In genomic region chrII:13278716-13279115, ce11 we compare ENCODE assay signal across 3 worm cellular contexts.
TF ChIP-seq lines count a peak whose summit lies in the region.

No protein-coding gene starts in this region.

TF ChIP-seq in whole organism, L4 larva, 104 proteins besides CTCF, POLR2A, EP300 and RAD21:
- no peak for TF ChIP-seq hif-1 (tag; optimal IDR thresholded peaks at IDR 0.05; lab: Kevin White, UChicago)
- TF ChIP-seq aha-1 (tag; lab: Kevin White, UChicago): peak; percentile 93
- no peak for TF ChIP-seq dve-1 (tag; optimal IDR thresholded peaks at IDR 0.05; lab: Kevin White, UChicago; ENCODE audit: insufficient read depth)
- no peak for TF ChIP-seq skn-1 (tag; optimal IDR thresholded peaks at IDR 0.05; lab: Kevin White, UChicago)
- TF ChIP-seq zfp-2 (tag; optimal IDR thresholded peaks at IDR 0.05; lab: Kevin White, UChicago): no peak
- TF ChIP-seq duxl-1 (tag; optimal IDR thresholded peaks at IDR 0.05; lab: Kevin White, UChicago; ENCODE audit: poor library complexity): no peak
- TF ChIP-seq ZK337.2 (GFP tag; IDR thresholded peaks at IDR 0.05; lab: Robert Waterston, UW): 0 out of 2 replicates have a peak, but pooled peaks have one; percentile 21
- no peak for TF ChIP-seq hmg-1.1 (GFP tag; IDR thresholded peaks at IDR 0.05; lab: Robert Waterston, UW)

TF ChIP-seq in whole organism, late embryonic, 69 proteins besides CTCF, POLR2A, EP300 and RAD21:
- 0 out of 2 replicates have a peak, but pooled peaks have one; percentile 7 for TF ChIP-seq ceh-45 (GFP tag; IDR thresholded peaks at IDR 0.05; lab: Robert Waterston, UW)
- TF ChIP-seq tbx-2 (tag; optimal IDR thresholded peaks at IDR 0.05; lab: Kevin White, UChicago): no peak

TF ChIP-seq in whole organism, young adult, 124 proteins besides CTCF, POLR2A, EP300 and RAD21:
- TF ChIP-seq fkh-3 (tag; optimal IDR thresholded peaks at IDR 0.05; lab: Kevin White, UChicago) (peak; percentile 19), B0035.1 (tag; optimal IDR thresholded peaks at IDR 0.05; lab: Kevin White, UChicago) (no peak)
TF ChIP-seq in whole organism, young adult: peak in this region for 1.
